ENCODE assay signal across 6 worm cellular contexts in genomic region chrII:13780792-13781248, ce11.
TF ChIP-seq lines count a peak whose summit lies in the region.

No protein-coding gene starts in this region.

TF ChIP-seq in whole organism, L1 larva, 84 proteins besides CTCF, POLR2A, EP300 and RAD21 (continues in another document):
- no peak for TF ChIP-seq lin-39 (tag; optimal IDR thresholded peaks at IDR 0.05; lab: Kevin White, UChicago)
- no peak for TF ChIP-seq ceh-63 (GFP tag; optimal IDR thresholded peaks at IDR 0.05; lab: Kevin White, UChicago)
- no peak for TF ChIP-seq aha-1 (tag; optimal IDR thresholded peaks at IDR 0.05; lab: Kevin White, UChicago)
- no peak for TF ChIP-seq ztf-4 (tag; optimal IDR thresholded peaks at IDR 0.05; lab: Kevin White, UChicago)
- TF ChIP-seq nhr-237 (tag; optimal IDR thresholded peaks at IDR 0.05; lab: Kevin White, UChicago), result no peak
- TF ChIP-seq nhr-84 (tag; optimal IDR thresholded peaks at IDR 0.05; lab: Kevin White, UChicago), result no peak
- TF ChIP-seq lin-35 (GFP tag; optimal IDR thresholded peaks at IDR 0.05; lab: Kevin White, UChicago), result peak in 1 of 2 experiments; percentile 39
- no peak for TF ChIP-seq nhr-28 (tag; optimal IDR thresholded peaks at IDR 0.05; lab: Kevin White, UChicago)
- no peak for TF ChIP-seq ceh-82 (tag; optimal IDR thresholded peaks at IDR 0.05; lab: Kevin White, UChicago)
- TF ChIP-seq nhr-77 (tag; optimal IDR thresholded peaks at IDR 0.05; lab: Kevin White, UChicago), result no peak
- TF ChIP-seq lir-3 (tag; optimal IDR thresholded peaks at IDR 0.05; lab: Kevin White, UChicago; ENCODE audit: poor library complexity), result no peak
- TF ChIP-seq blmp-1 (tag; optimal IDR thresholded peaks at IDR 0.05; lab: Kevin White, UChicago), result no peak
- no peak for TF ChIP-seq efl-1 (optimal IDR thresholded peaks at IDR 0.05; lab: Kevin White, UChicago)
- TF ChIP-seq efl-1 (GFP tag; optimal IDR thresholded peaks at IDR 0.05 in 1 of 2; lab: Kevin White, UChicago), result peak in 1 of 2 experiments; percentile 28
- no peak for TF ChIP-seq egl-27 (tag; optimal IDR thresholded peaks at IDR 0.05; lab: Kevin White, UChicago)
- no peak for TF ChIP-seq ceh-90 (tag; optimal IDR thresholded peaks at IDR 0.05; lab: Kevin White, UChicago)

TF ChIP-seq in whole organism, L2 larva, 48 proteins besides CTCF, POLR2A, EP300 and RAD21 (continues in another document):
- no peak for TF ChIP-seq peb-1 (tag; optimal IDR thresholded peaks at IDR 0.05; lab: Kevin White, UChicago)
- peak; percentile 6 for TF ChIP-seq lin-13 (GFP tag; optimal IDR thresholded peaks at IDR 0.05; lab: Kevin White, UChicago)
- no peak for TF ChIP-seq nhr-6 (tag; optimal IDR thresholded peaks at IDR 0.05; lab: Kevin White, UChicago)
- TF ChIP-seq sma-9 (GFP tag; optimal IDR thresholded peaks at IDR 0.05; lab: Kevin White, UChicago), result peak; percentile 30
- TF ChIP-seq sma-9 (tag; optimal IDR thresholded peaks at IDR 0.05; lab: Kevin White, UChicago), result no peak
- TF ChIP-seq snpc-4 (tag; optimal IDR thresholded peaks at IDR 0.05; lab: Kevin White, UChicago), result no peak
- peak; percentile 43 for TF ChIP-seq fos-1 (tag; optimal IDR thresholded peaks at IDR 0.05; lab: Kevin White, UChicago)
- no peak for TF ChIP-seq sma-3 (GFP tag; optimal IDR thresholded peaks at IDR 0.05; lab: Kevin White, UChicago)
- TF ChIP-seq nhr-21 (tag; optimal IDR thresholded peaks at IDR 0.05; lab: Kevin White, UChicago), result no peak
- TF ChIP-seq ceh-16 (tag; optimal IDR thresholded peaks at IDR 0.05; lab: Kevin White, UChicago), result no peak
- peak; percentile 61 for TF ChIP-seq crh-2 (tag; optimal IDR thresholded peaks at IDR 0.05; lab: Kevin White, UChicago)
- TF ChIP-seq nhr-25 (tag; optimal IDR thresholded peaks at IDR 0.05; lab: Kevin White, UChicago), result no peak
- TF ChIP-seq blmp-1 (tag; optimal IDR thresholded peaks at IDR 0.05; lab: Kevin White, UChicago; ENCODE audit: insufficient read depth), result no peak
- no peak for TF ChIP-seq ama-1 (optimal IDR thresholded peaks at IDR 0.05; lab: Kevin White, UChicago)
- no peak for TF ChIP-seq nhr-77 (tag; optimal IDR thresholded peaks at IDR 0.05; lab: Kevin White, UChicago)
- no peak for TF ChIP-seq egl-27 (tag; optimal IDR thresholded peaks at IDR 0.05; lab: Kevin White, UChicago)

TF ChIP-seq in whole organism, L3 larva, 47 proteins besides CTCF, POLR2A, EP300 and RAD21:
- TF ChIP-seq elt-2 (tag; optimal IDR thresholded peaks at IDR 0.05; lab: Kevin White, UChicago) (peak; percentile 70), nhr-28 (tag; optimal IDR thresholded peaks at IDR 0.05; lab: Kevin White, UChicago) (no peak), nhr-77 (tag; optimal IDR thresholded peaks at IDR 0.05; lab: Kevin White, UChicago) (peak; percentile 65), pqm-1 (tag; optimal IDR thresholded peaks at IDR 0.05; lab: Kevin White, UChicago) (peak; percentile 42), ztf-11 (tag; optimal IDR thresholded peaks at IDR 0.05; lab: Kevin White, UChicago) (no peak), sea-2 (GFP tag; optimal IDR thresholded peaks at IDR 0.05; lab: Kevin White, UChicago) (no peak)

TF ChIP-seq in whole organism, L4 larva, 104 proteins besides CTCF, POLR2A, EP300 and RAD21 (continues in another document):
- TF ChIP-seq egl-43 (GFP tag; IDR thresholded peaks at IDR 0.05; lab: Robert Waterston, UW) (peak; percentile 18; the same call in 1 of the 2 replicates), dve-1 (tag; optimal IDR thresholded peaks at IDR 0.05; lab: Kevin White, UChicago; ENCODE audit: insufficient read depth) (peak; percentile 92), rbr-2 (tag; optimal IDR thresholded peaks at IDR 0.05; lab: Kevin White, UChicago) (peak; percentile 19), T20F7.1 (GFP tag; optimal IDR thresholded peaks at IDR 0.05; lab: Kevin White, UChicago) (no peak), F26F4.8 (GFP tag; conservative IDR thresholded peaks at IDR 0.05; lab: Robert Waterston, UW) (no peak), tra-1 (GFP tag; IDR thresholded peaks at IDR 0.05; lab: Robert Waterston, UW) (0 out of 2 replicates have a peak, but pooled peaks have one; percentile 36), lim-7 (GFP tag; IDR thresholded peaks at IDR 0.05; lab: Robert Waterston, UW) (peak; percentile 59; the same call in 1 of the 2 replicates), jun-1 (tag; optimal IDR thresholded peaks at IDR 0.05; lab: Kevin White, UChicago) (peak; percentile 82), spr-3 (GFP tag; optimal IDR thresholded peaks at IDR 0.05; lab: Kevin White, UChicago) (peak; percentile 32), aha-1 (tag; lab: Kevin White, UChicago) (peak; percentile 98), nhr-10 (tag; optimal IDR thresholded peaks at IDR 0.05; lab: Kevin White, UChicago) (peak; percentile 21), Y105C5A.15 (GFP tag; IDR thresholded peaks at IDR 0.05; lab: Robert Waterston, UW) (no peak), mdt-29 (GFP tag; IDR thresholded peaks at IDR 0.05; lab: Robert Waterston, UW) (no peak), php-3 (GFP tag; IDR thresholded peaks at IDR 0.05; lab: Robert Waterston, UW) (no peak; the same call in 1 of the 2 replicates), cey-2 (tag; optimal IDR thresholded peaks at IDR 0.05; lab: Kevin White, UChicago; ENCODE audit: borderline replicate concordance, insufficient read depth) (no peak), pqm-1 (tag; optimal IDR thresholded peaks at IDR 0.05; lab: Kevin White, UChicago) (peak; percentile 91), madf-5 (GFP tag; IDR thresholded peaks at IDR 0.05; lab: Robert Waterston, UW) (0 out of 4 replicates have a peak, but pooled peaks of 1 of the 2 experiments have one; percentile 67), nhr-42 (GFP tag; IDR thresholded peaks at IDR 0.05; lab: Robert Waterston, UW) (peak; percentile 47; the same call in 1 of the 2 replicates)

TF ChIP-seq in whole organism, late embryonic, 69 proteins besides CTCF, POLR2A, EP300 and RAD21:
- TF ChIP-seq hlh-15 (tag; optimal IDR thresholded peaks at IDR 0.05; lab: Kevin White, UChicago), result no peak
- no peak for TF ChIP-seq ceh-19 (GFP tag; optimal IDR thresholded peaks at IDR 0.05; lab: Kevin White, UChicago)
- TF ChIP-seq dve-1 (tag; optimal IDR thresholded peaks at IDR 0.05; lab: Kevin White, UChicago), result peak; percentile 87
- TF ChIP-seq madf-2 (tag; optimal IDR thresholded peaks at IDR 0.05; lab: Kevin White, UChicago), result no peak

TF ChIP-seq in whole organism, young adult, 124 proteins besides CTCF, POLR2A, EP300 and RAD21 (continues in another document):
- TF ChIP-seq K12H6.12 (tag; optimal IDR thresholded peaks at IDR 0.05; lab: Kevin White, UChicago) (no peak), snpc-4 (GFP tag; optimal IDR thresholded peaks at IDR 0.05; lab: Kevin White, UChicago) (no peak), snpc-4 (tag; optimal IDR thresholded peaks at IDR 0.05; lab: Kevin White, UChicago) (peak in 3 of 4 experiments; percentile 36 to 70 (median 59)), Y56A3A.18 (GFP tag; IDR thresholded peaks at IDR 0.05; lab: Robert Waterston, UW) (no peak), ceh-79 (tag; optimal IDR thresholded peaks at IDR 0.05; lab: Kevin White, UChicago) (no peak), ztf-26 (tag; optimal IDR thresholded peaks at IDR 0.05; lab: Kevin White, UChicago) (no peak), Y79H2A.3 (GFP tag; conservative IDR thresholded peaks at IDR 0.05; lab: Robert Waterston, UW) (no peak), ekl-4 (GFP tag; IDR thresholded peaks at IDR 0.05; lab: Robert Waterston, UW) (no peak), ceh-27 (GFP tag; optimal IDR thresholded peaks at IDR 0.05; lab: Kevin White, UChicago) (peak; percentile 7), aptf-2 (GFP tag; conservative IDR thresholded peaks at IDR 0.05; lab: Robert Waterston, UW) (no peak), Y95B8A.8 (GFP tag; IDR thresholded peaks at IDR 0.05; lab: Robert Waterston, UW) (no peak), lir-1 (GFP tag; conservative IDR thresholded peaks at IDR 0.05; lab: Robert Waterston, UW) (no peak), gei-17 (GFP tag; optimal IDR thresholded peaks at IDR 0.05; lab: Kevin White, UChicago) (no peak), F23B12.7 (tag; optimal IDR thresholded peaks at IDR 0.05; lab: Kevin White, UChicago; ENCODE audit: insufficient read depth) (no peak), dox-1 (GFP tag; IDR thresholded peaks at IDR 0.05; lab: Robert Waterston, UW) (peak; percentile 57), ets-4 (GFP tag; optimal IDR thresholded peaks at IDR 0.05; lab: Kevin White, UChicago) (no peak), attf-5 (GFP tag; optimal IDR thresholded peaks at IDR 0.05; lab: Kevin White, UChicago) (peak; percentile 13), sdz-38 (tag; optimal IDR thresholded peaks at IDR 0.05; lab: Kevin White, UChicago) (no peak), F10E7.11 (tag; optimal IDR thresholded peaks at IDR 0.05; lab: Kevin White, UChicago) (no peak), madf-6 (GFP tag; IDR thresholded peaks at IDR 0.05; lab: Robert Waterston, UW) (no peak), let-526 (GFP tag; IDR thresholded peaks at IDR 0.05; lab: Robert Waterston, UW) (no peak), let-607 (tag; optimal IDR thresholded peaks at IDR 0.05; lab: Kevin White, UChicago) (peak; percentile 23 to 61), B0336.3 (GFP tag; IDR thresholded peaks at IDR 0.05; lab: Robert Waterston, UW) (peak; percentile 50; the same call in 1 of the 2 replicates), fkh-3 (tag; optimal IDR thresholded peaks at IDR 0.05; lab: Kevin White, UChicago) (no peak), madf-3 (GFP tag; IDR thresholded peaks at IDR 0.05; lab: Robert Waterston, UW) (no peak), ztf-25 (GFP tag; IDR thresholded peaks at IDR 0.05; lab: Robert Waterston, UW) (no peak), pha-4 (tag; optimal IDR thresholded peaks at IDR 0.05; lab: Kevin White, UChicago) (no peak), snpc-3.4 (tag; optimal IDR thresholded peaks at IDR 0.05; lab: Kevin White, UChicago) (no peak), snpc-1.3 (tag; optimal IDR thresholded peaks at IDR 0.05; lab: Kevin White, UChicago; ENCODE audit: insufficient read depth) (no peak), mcd-1 (GFP tag; IDR thresholded peaks at IDR 0.05; lab: Robert Waterston, UW) (no peak), rpc-1 (optimal IDR thresholded peaks at IDR 0.05; lab: Kevin White, UChicago) (peak; percentile 69), rpc-1 (tag; optimal IDR thresholded peaks at IDR 0.05; lab: Kevin White, UChicago) (peak; percentile 63), lin-54 (GFP tag; optimal IDR thresholded peaks at IDR 0.05; lab: Kevin White, UChicago) (no peak), chd-7 (tag; optimal IDR thresholded peaks at IDR 0.05; lab: Kevin White, UChicago) (no peak), F22D6.2 (tag; optimal IDR thresholded peaks at IDR 0.05; lab: Kevin White, UChicago) (no peak), hmg-20 (GFP tag; IDR thresholded peaks at IDR 0.05; lab: Robert Waterston, UW) (no peak), F57C9.4 (tag; optimal IDR thresholded peaks at IDR 0.05; lab: Kevin White, UChicago) (no peak), C17E4.6 (GFP tag; IDR thresholded peaks at IDR 0.05; lab: Robert Waterston, UW) (no peak), F52B5.7 (tag; optimal IDR thresholded peaks at IDR 0.05; lab: Kevin White, UChicago) (no peak), T26A5.8 (tag; optimal IDR thresholded peaks at IDR 0.05; lab: Kevin White, UChicago) (no peak)
